Worm (Caenorhabditis elegans) whole organism, late embryonic: ENCODE measurements around the gene pro-2.

Experiments
- Y22D7AL.16 ChIP-seq: sonication (generic microtip); optimal IDR thresholded peaks from 2 replicates; lab custom pipeline; 2016; ENCODE audit warnings: missing genetic modification characterization, missing compliant biosample characterization
- ceh-22 ChIP-seq: sonication (generic microtip); optimal IDR thresholded peaks from 2 replicates; lab custom pipeline; 2017; ENCODE audit warnings: missing biosample characterization, missing genetic modification characterization
- ceh-31 ChIP-seq: sonication (generic microtip); optimal IDR thresholded peaks from 2 replicates; lab custom pipeline; 2016; ENCODE audit warnings: missing genetic modification characterization, missing compliant biosample characterization
- ceh-9 ChIP-seq: sonication (generic microtip); optimal IDR thresholded peaks from 2 replicates; lab custom pipeline; 2016; ENCODE audit warnings: mild to moderate bottlenecking, missing genetic modification characterization, inconsistent platforms, missing compliant biosample characterization
- hlh-8 ChIP-seq: sonication (generic microtip); optimal IDR thresholded peaks from 2 replicates; lab custom pipeline; 2016; ENCODE audit warnings: missing genotype, missing genetic modification characterization, missing compliant biosample characterization
- nfya-1 ChIP-seq: sonication (generic microtip); optimal IDR thresholded peaks from 2 replicates; lab custom pipeline; 2017; ENCODE audit warnings: missing genetic modification characterization, mild to moderate bottlenecking, missing compliant biosample characterization, antibody characterized with exemption, moderate library complexity
- nhr-232 ChIP-seq: sonication (generic microtip); optimal IDR thresholded peaks from 2 replicates; lab custom pipeline; 2016; ENCODE audit warnings: missing genetic modification characterization, missing compliant biosample characterization
- rnt-1 ChIP-seq: sonication (generic microtip); optimal IDR thresholded peaks from 2 replicates; lab custom pipeline; 2016; ENCODE audit warnings: missing genetic modification characterization, missing compliant biosample characterization
- tbx-2 ChIP-seq: sonication (generic microtip); optimal IDR thresholded peaks from 2 replicates; lab custom pipeline; 2016; ENCODE audit warnings: missing genetic modification characterization, missing compliant biosample characterization

DNA sequence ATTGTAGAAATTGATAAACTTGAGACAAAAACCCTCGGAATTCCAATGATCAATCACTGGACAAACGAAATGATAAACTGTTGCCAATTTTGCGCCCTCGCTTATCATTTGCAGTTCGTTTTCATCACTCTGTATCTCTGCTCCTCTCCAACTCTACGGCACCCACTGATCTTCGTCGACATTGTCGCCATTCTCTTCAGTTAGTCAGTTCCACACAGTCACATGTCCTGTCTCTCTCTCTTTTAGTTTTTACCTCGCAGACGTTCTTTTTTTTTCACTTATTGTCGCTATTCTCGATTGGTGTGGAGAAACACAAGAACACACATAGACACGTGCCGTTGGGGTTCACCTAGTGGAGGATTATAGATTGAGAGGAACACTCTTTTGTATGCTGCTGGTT lies 44.1 kb upstream of the pro-2 start:
- no peak for TF ChIP-seq Y22D7AL.16 (tag; lab: Kevin White, UChicago)
- TF ChIP-seq nhr-232 (tag; lab: Kevin White, UChicago) = no peak
- TF ChIP-seq ceh-22 (tag; lab: Kevin White, UChicago) = no peak
- TF ChIP-seq rnt-1 (tag; lab: Kevin White, UChicago) = no peak
- no peak for TF ChIP-seq nfya-1 (tag; lab: Kevin White, UChicago)
- no peak for TF ChIP-seq ceh-31 (tag; lab: Kevin White, UChicago)
- TF ChIP-seq tbx-2 = no peak
- TF ChIP-seq ceh-9 = no peak
- no peak for TF ChIP-seq hlh-8 (tag; lab: Kevin White, UChicago)
